Comparison of ENCODE assay signal across 1 fruit fly cellular context in genomic region chr3R:4952571-4952929, dm6.
A peak's percentile ranks its signal among the peaks of the same experiment; 100 is the strongest.
TF ChIP-seq lines count a peak whose summit lies in the region.

Ubc6 (minus strand) TSS chr3R:4952682.

TF ChIP-seq in whole organism, embryonic, 481 proteins besides CTCF, POLR2A, EP300 and RAD21 (continued from another document and continues in another):
- TF ChIP-seq Hr51 (GFP tag; optimal IDR thresholded peaks at IDR 0.05; lab: Kevin White, UChicago): peak; percentile 43 to 73
- peak; percentile 88 for TF ChIP-seq Elba2 (GFP tag; optimal IDR thresholded peaks at IDR 0.05; lab: Kevin White, UChicago)
- TF ChIP-seq tx (GFP tag; optimal IDR thresholded peaks at IDR 0.05; lab: Kevin White, UChicago): peak; percentile 71
- TF ChIP-seq NfI (GFP tag; optimal IDR thresholded peaks at IDR 0.05; lab: Kevin White, UChicago): peak; percentile 45
- no peak for TF ChIP-seq CG15011 (GFP tag; optimal IDR thresholded peaks at IDR 0.05; lab: Kevin White, UChicago)
- peak; percentile 69 for TF ChIP-seq CoRest (tag; optimal IDR thresholded peaks at IDR 0.05; lab: Kevin White, UChicago)
- no peak for TF ChIP-seq lmd (GFP tag; IDR thresholded peaks at IDR 0.05; lab: Robert Waterston, UW)
- TF ChIP-seq her (GFP tag; optimal IDR thresholded peaks at IDR 0.05; lab: Kevin White, UChicago): peak; percentile 100
- TF ChIP-seq Sry-δ (GFP tag; optimal IDR thresholded peaks at IDR 0.05; lab: Kevin White, UChicago): peak; percentile 100
- TF ChIP-seq Ravus (GFP tag; IDR thresholded peaks at IDR 0.05; lab: Robert Waterston, UW): no peak
- peak; percentile 69 for TF ChIP-seq CG2712 (tag; optimal IDR thresholded peaks at IDR 0.05; lab: Kevin White, UChicago)
- TF ChIP-seq CG1529 (GFP tag; optimal IDR thresholded peaks at IDR 0.05; lab: Kevin White, UChicago): no peak
- TF ChIP-seq CG11456 (GFP tag; IDR thresholded peaks at IDR 0.05; lab: Robert Waterston, UW): no peak
- TF ChIP-seq CG17328 (GFP tag; IDR thresholded peaks at IDR 0.05; lab: Robert Waterston, UW): no peak
- no peak for TF ChIP-seq CG4360 (GFP tag; IDR thresholded peaks at IDR 0.05; lab: Robert Waterston, UW)
- TF ChIP-seq slou (GFP tag; optimal IDR thresholded peaks at IDR 0.05; lab: Kevin White, UChicago): peak; percentile 40
- TF ChIP-seq CG5180 (GFP tag; optimal IDR thresholded peaks at IDR 0.05; lab: Kevin White, UChicago): no peak
- peak; percentile 67 for TF ChIP-seq Max (GFP tag; optimal IDR thresholded peaks at IDR 0.05; lab: Kevin White, UChicago)
- TF ChIP-seq CG10274 (GFP tag; optimal IDR thresholded peaks at IDR 0.05; lab: Kevin White, UChicago): no peak
- peak; percentile 1 for TF ChIP-seq CG2202 (tag; optimal IDR thresholded peaks at IDR 0.05; lab: Kevin White, UChicago)
- no peak for TF ChIP-seq bbx (GFP tag; IDR thresholded peaks at IDR 0.05; lab: Robert Waterston, UW; ENCODE audit: partially characterized antibody)
- peak; percentile 63 for TF ChIP-seq Camta (GFP tag; optimal IDR thresholded peaks at IDR 0.05; lab: Kevin White, UChicago)
- TF ChIP-seq CG3407 (GFP tag; optimal IDR thresholded peaks at IDR 0.05; lab: Kevin White, UChicago): peak; percentile 19
- TF ChIP-seq mirr (GFP tag; optimal IDR thresholded peaks at IDR 0.05; lab: Kevin White, UChicago): peak; percentile 24
- TF ChIP-seq dmrt99B (tag; optimal IDR thresholded peaks at IDR 0.05; lab: Kevin White, UChicago): peak; percentile 40
- no peak for TF ChIP-seq otp (GFP tag; IDR thresholded peaks at IDR 0.05; lab: Robert Waterston, UW)
- TF ChIP-seq gcm (GFP tag; optimal IDR thresholded peaks at IDR 0.05; lab: Kevin White, UChicago): no peak
- no peak for TF ChIP-seq Hr39 (optimal IDR thresholded peaks at IDR 0.05; lab: Kevin White, UChicago)
- no peak for TF ChIP-seq so (GFP tag; IDR thresholded peaks at IDR 0.05; lab: Robert Waterston, UW)
- TF ChIP-seq B-H2 (GFP tag; optimal IDR thresholded peaks at IDR 0.05; lab: Kevin White, UChicago): peak; percentile 64
- no peak for TF ChIP-seq CG7372 (GFP tag; IDR thresholded peaks at IDR 0.05; lab: Robert Waterston, UW)
- no peak for TF ChIP-seq Adf1 (GFP tag; IDR thresholded peaks at IDR 0.05; lab: Robert Waterston, UW)
- no peak for TF ChIP-seq sna (GFP tag; IDR thresholded peaks at IDR 0.05; lab: Robert Waterston, UW; ENCODE audit: partially characterized antibody)
- TF ChIP-seq Hey (tag; optimal IDR thresholded peaks at IDR 0.05; lab: Kevin White, UChicago): peak; percentile 11
- TF ChIP-seq CG9817 (tag; optimal IDR thresholded peaks at IDR 0.05; lab: Kevin White, UChicago): peak; percentile 52
- peak; percentile 76 for TF ChIP-seq Hsf (GFP tag; optimal IDR thresholded peaks at IDR 0.05; lab: Kevin White, UChicago)
- TF ChIP-seq Poxn (GFP tag; IDR thresholded peaks at IDR 0.05; lab: Robert Waterston, UW): no peak
- no peak for TF ChIP-seq CG14014 (GFP tag; IDR thresholded peaks at IDR 0.05; lab: Robert Waterston, UW)
- no peak for TF ChIP-seq CG13296 (GFP tag; optimal IDR thresholded peaks at IDR 0.05; lab: Kevin White, UChicago)
- TF ChIP-seq CG30403 (GFP tag; optimal IDR thresholded peaks at IDR 0.05; lab: Kevin White, UChicago): peak; percentile 79
- TF ChIP-seq CG6813 (GFP tag; optimal IDR thresholded peaks at IDR 0.05; lab: Kevin White, UChicago): no peak
- no peak for TF ChIP-seq stc (GFP tag; IDR thresholded peaks at IDR 0.05; lab: Robert Waterston, UW)
- TF ChIP-seq eve (GFP tag; optimal IDR thresholded peaks at IDR 0.05; lab: Kevin White, UChicago): no peak
- TF ChIP-seq nom (GFP tag; optimal IDR thresholded peaks at IDR 0.05; lab: Kevin White, UChicago): no peak
- TF ChIP-seq Jarid2 (GFP tag; optimal IDR thresholded peaks at IDR 0.05; lab: Kevin White, UChicago): peak; percentile 53
- peak; percentile 59 for TF ChIP-seq CG18599 (GFP tag; optimal IDR thresholded peaks at IDR 0.05; lab: Kevin White, UChicago)
- TF ChIP-seq ftz-f1 (GFP tag; optimal IDR thresholded peaks at IDR 0.05; lab: Kevin White, UChicago): peak; percentile 79
- no peak for TF ChIP-seq kah (GFP tag; optimal IDR thresholded peaks at IDR 0.05; lab: Kevin White, UChicago)
- no peak for TF ChIP-seq ara (GFP tag; IDR thresholded peaks at IDR 0.05; lab: Robert Waterston, UW)
- TF ChIP-seq CG11560 (tag; IDR thresholded peaks at IDR 0.05; lab: Robert Waterston, UW): no peak
- TF ChIP-seq CG15514 (GFP tag; optimal IDR thresholded peaks at IDR 0.05; lab: Kevin White, UChicago): peak; percentile 88
- TF ChIP-seq CG15601 (tag; optimal IDR thresholded peaks at IDR 0.05; lab: Kevin White, UChicago): peak; percentile 63
- peak; percentile 85 for TF ChIP-seq CG14710 (tag; optimal IDR thresholded peaks at IDR 0.05; lab: Kevin White, UChicago)
- no peak for TF ChIP-seq CkIIα-i1 (GFP tag; IDR thresholded peaks at IDR 0.05; lab: Robert Waterston, UW)
- TF ChIP-seq CG4707 (GFP tag; optimal IDR thresholded peaks at IDR 0.05; lab: Kevin White, UChicago): no peak
- TF ChIP-seq crol (GFP tag; IDR thresholded peaks at IDR 0.05; lab: Robert Waterston, UW): no peak
- peak; percentile 90 for TF ChIP-seq onecut (GFP tag; IDR thresholded peaks at IDR 0.05; lab: Robert Waterston, UW)
- peak; percentile 83 for TF ChIP-seq jumu (GFP tag; optimal IDR thresholded peaks at IDR 0.05; lab: Kevin White, UChicago)
- peak; percentile 63 for TF ChIP-seq ash1 (GFP tag; optimal IDR thresholded peaks at IDR 0.05; lab: Kevin White, UChicago)
- peak; percentile 31 for TF ChIP-seq Deaf1 (tag; optimal IDR thresholded peaks at IDR 0.05; lab: Kevin White, UChicago)
- TF ChIP-seq fru (optimal IDR thresholded peaks at IDR 0.05; lab: Kevin White, UChicago): no peak
- TF ChIP-seq CG3995 (GFP tag; optimal IDR thresholded peaks at IDR 0.05; lab: Kevin White, UChicago): peak; percentile 49
- TF ChIP-seq ac (GFP tag; optimal IDR thresholded peaks at IDR 0.05; lab: Kevin White, UChicago): no peak
- no peak for TF ChIP-seq MTF-1 (GFP tag; optimal IDR thresholded peaks at IDR 0.05; lab: Kevin White, UChicago; ENCODE audit: borderline replicate concordance)
- peak; percentile 47 for TF ChIP-seq emc (GFP tag; optimal IDR thresholded peaks at IDR 0.05; lab: Kevin White, UChicago)
- TF ChIP-seq jigr1 (GFP tag; IDR thresholded peaks at IDR 0.05; lab: Robert Waterston, UW): no peak
- no peak for TF ChIP-seq Gsc (GFP tag; IDR thresholded peaks at IDR 0.05; lab: Robert Waterston, UW)
- no peak for TF ChIP-seq ato (GFP tag; IDR thresholded peaks at IDR 0.05; lab: Robert Waterston, UW; ENCODE audit: partially characterized antibody)
- no peak for TF ChIP-seq CG11696 (GFP tag; IDR thresholded peaks at IDR 0.05; lab: Robert Waterston, UW)
- no peak for TF ChIP-seq ssp (GFP tag; IDR thresholded peaks at IDR 0.05; lab: Robert Waterston, UW)
- peak; percentile 96 for TF ChIP-seq HmgD (GFP tag; optimal IDR thresholded peaks at IDR 0.05; lab: Kevin White, UChicago)
- TF ChIP-seq Blimp-1 (GFP tag; optimal IDR thresholded peaks at IDR 0.05; lab: Kevin White, UChicago): peak; percentile 47
- TF ChIP-seq bsh (GFP tag; optimal IDR thresholded peaks at IDR 0.05; lab: Kevin White, UChicago): peak in 1 of 2 experiments; percentile 53
- no peak for TF ChIP-seq slbo (GFP tag; IDR thresholded peaks at IDR 0.05; lab: Robert Waterston, UW)
- peak; percentile 64 for TF ChIP-seq gsb-n (tag; optimal IDR thresholded peaks at IDR 0.05; lab: Kevin White, UChicago)
- TF ChIP-seq CG43689 (GFP tag; IDR thresholded peaks at IDR 0.05; lab: Robert Waterston, UW): no peak
- peak; percentile 48 for TF ChIP-seq CG7839 (tag; optimal IDR thresholded peaks at IDR 0.05; lab: Kevin White, UChicago)
- TF ChIP-seq Kr (GFP tag; optimal IDR thresholded peaks at IDR 0.05; lab: Kevin White, UChicago): no peak
- peak; percentile 76 for TF ChIP-seq shn (GFP tag; optimal IDR thresholded peaks at IDR 0.05; lab: Kevin White, UChicago)
- TF ChIP-seq ATbp (GFP tag; optimal IDR thresholded peaks at IDR 0.05; lab: Kevin White, UChicago): peak; percentile 9
- TF ChIP-seq tap (tag; optimal IDR thresholded peaks at IDR 0.05; lab: Kevin White, UChicago): no peak
- TF ChIP-seq CG2875 (GFP tag; optimal IDR thresholded peaks at IDR 0.05; lab: Kevin White, UChicago): peak; percentile 52
- peak; percentile 47 for TF ChIP-seq NC2α (GFP tag; optimal IDR thresholded peaks at IDR 0.05; lab: Kevin White, UChicago)
- TF ChIP-seq CG18764 (GFP tag; optimal IDR thresholded peaks at IDR 0.05; lab: Kevin White, UChicago): peak; percentile 59
- peak; percentile 63 for TF ChIP-seq CG8924 (tag; optimal IDR thresholded peaks at IDR 0.05; lab: Kevin White, UChicago)
- no peak for TF ChIP-seq Xrp1 (GFP tag; IDR thresholded peaks at IDR 0.05; lab: Robert Waterston, UW)
- no peak for TF ChIP-seq Eip74EF (GFP tag; optimal IDR thresholded peaks at IDR 0.05; lab: Kevin White, UChicago)
- no peak for TF ChIP-seq E2f1 (GFP tag; IDR thresholded peaks at IDR 0.05; lab: Robert Waterston, UW)
- no peak for TF ChIP-seq CG8281 (tag; optimal IDR thresholded peaks at IDR 0.05; lab: Kevin White, UChicago)
- peak; percentile 30 for TF ChIP-seq twi (tag; optimal IDR thresholded peaks at IDR 0.05; lab: Kevin White, UChicago)
- peak; percentile 94 for TF ChIP-seq CG1603 (tag; optimal IDR thresholded peaks at IDR 0.05; lab: Kevin White, UChicago)
- TF ChIP-seq MESR4 (GFP tag; optimal IDR thresholded peaks at IDR 0.05; lab: Kevin White, UChicago): no peak
- TF ChIP-seq en (GFP tag; optimal IDR thresholded peaks at IDR 0.05; lab: Kevin White, UChicago): peak; percentile 21
- peak; percentile 49 for TF ChIP-seq CG7987 (GFP tag; optimal IDR thresholded peaks at IDR 0.05; lab: Kevin White, UChicago)
- no peak for TF ChIP-seq Sox102F (GFP tag; optimal IDR thresholded peaks at IDR 0.05; lab: Kevin White, UChicago)
- peak; percentile 64 for TF ChIP-seq gem (tag; optimal IDR thresholded peaks at IDR 0.05; lab: Kevin White, UChicago)
- no peak for TF ChIP-seq CG4730 (GFP tag; IDR thresholded peaks at IDR 0.05; lab: Robert Waterston, UW)
- TF ChIP-seq Neu2 (GFP tag; optimal IDR thresholded peaks at IDR 0.05; lab: Kevin White, UChicago; ENCODE audit: borderline replicate concordance): no peak
- no peak for TF ChIP-seq GATAe (GFP tag; conservative IDR thresholded peaks at IDR 0.05; lab: Robert Waterston, UW)
- TF ChIP-seq crc (GFP tag; optimal IDR thresholded peaks at IDR 0.05; lab: Kevin White, UChicago): no peak
- TF ChIP-seq Vsx1 (GFP tag; optimal IDR thresholded peaks at IDR 0.05; lab: Kevin White, UChicago): no peak
- TF ChIP-seq CG12769 (tag; optimal IDR thresholded peaks at IDR 0.05; lab: Kevin White, UChicago): peak; percentile 75
- peak; percentile 86 for TF ChIP-seq zfh2 (GFP tag; optimal IDR thresholded peaks at IDR 0.05; lab: Kevin White, UChicago)
- no peak for TF ChIP-seq wor (GFP tag; IDR thresholded peaks at IDR 0.05; lab: Robert Waterston, UW)
- TF ChIP-seq ems (GFP tag; optimal IDR thresholded peaks at IDR 0.05; lab: Kevin White, UChicago): peak; percentile 70
- peak; percentile 79 for TF ChIP-seq CG6272 (GFP tag; IDR thresholded peaks at IDR 0.05; lab: Robert Waterston, UW)
- TF ChIP-seq CG9932 (GFP tag; IDR thresholded peaks at IDR 0.05; lab: Robert Waterston, UW): no peak
- TF ChIP-seq hth (optimal IDR thresholded peaks at IDR 0.05; lab: Kevin White, UChicago): no peak
- peak; percentile 6 for TF ChIP-seq cad (GFP tag; optimal IDR thresholded peaks at IDR 0.05; lab: Kevin White, UChicago)
- no peak for TF ChIP-seq CG16815 (GFP tag; optimal IDR thresholded peaks at IDR 0.05; lab: Kevin White, UChicago)
- TF ChIP-seq gsb (GFP tag; IDR thresholded peaks at IDR 0.05; lab: Robert Waterston, UW): no peak
- TF ChIP-seq unc-4 (GFP tag; IDR thresholded peaks at IDR 0.05; lab: Robert Waterston, UW; ENCODE audit: partially characterized antibody): no peak
- TF ChIP-seq CG1792 (GFP tag; optimal IDR thresholded peaks at IDR 0.05; lab: Kevin White, UChicago): peak; percentile 38
- no peak for TF ChIP-seq wdn (GFP tag; IDR thresholded peaks at IDR 0.05; lab: Robert Waterston, UW)
- TF ChIP-seq CG30020 (tag; optimal IDR thresholded peaks at IDR 0.05; lab: Kevin White, UChicago): peak; percentile 73
- TF ChIP-seq repo (GFP tag; optimal IDR thresholded peaks at IDR 0.05; lab: Kevin White, UChicago): peak; percentile 57
- peak; percentile 65 for TF ChIP-seq pb (GFP tag; optimal IDR thresholded peaks at IDR 0.05; lab: Kevin White, UChicago)
- TF ChIP-seq Mad (GFP tag; optimal IDR thresholded peaks at IDR 0.05; lab: Kevin White, UChicago): peak; percentile 83
- no peak for TF ChIP-seq CG1024 (GFP tag; IDR thresholded peaks at IDR 0.05; lab: Robert Waterston, UW)
- no peak for TF ChIP-seq amos (GFP tag; IDR thresholded peaks at IDR 0.05; lab: Robert Waterston, UW; ENCODE audit: partially characterized antibody)
- TF ChIP-seq aop (GFP tag; IDR thresholded peaks at IDR 0.05; lab: Robert Waterston, UW): no peak
- peak; percentile 42 for TF ChIP-seq Nf-YC (tag; optimal IDR thresholded peaks at IDR 0.05; lab: Kevin White, UChicago)
- no peak for TF ChIP-seq HLHmδ (GFP tag; optimal IDR thresholded peaks at IDR 0.05; lab: Kevin White, UChicago)
- TF ChIP-seq corto (GFP tag; optimal IDR thresholded peaks at IDR 0.05; lab: Kevin White, UChicago): no peak
- TF ChIP-seq vfl (GFP tag; optimal IDR thresholded peaks at IDR 0.05; lab: Kevin White, UChicago): peak; percentile 76
- peak; percentile 83 for TF ChIP-seq pho (GFP tag; optimal IDR thresholded peaks at IDR 0.05; lab: Kevin White, UChicago)
- peak; percentile 19 for TF ChIP-seq disco-r (GFP tag; optimal IDR thresholded peaks at IDR 0.05; lab: Kevin White, UChicago)
- TF ChIP-seq usp (GFP tag; optimal IDR thresholded peaks at IDR 0.05; lab: Kevin White, UChicago): no peak
- no peak for TF ChIP-seq CG1233 (GFP tag; optimal IDR thresholded peaks at IDR 0.05; lab: Kevin White, UChicago)
- peak; percentile 9 for TF ChIP-seq CG7556 (GFP tag; optimal IDR thresholded peaks at IDR 0.05; lab: Kevin White, UChicago)
- no peak for TF ChIP-seq Opbp (GFP tag; IDR thresholded peaks at IDR 0.05; lab: Robert Waterston, UW; ENCODE audit: partially characterized antibody)
- no peak for TF ChIP-seq croc (GFP tag; conservative IDR thresholded peaks at IDR 0.05; lab: Robert Waterston, UW)
- TF ChIP-seq CG14860 (GFP tag; IDR thresholded peaks at IDR 0.05; lab: Robert Waterston, UW; ENCODE audit: partially characterized antibody): no peak
- TF ChIP-seq CG9876 (GFP tag; optimal IDR thresholded peaks at IDR 0.05; lab: Kevin White, UChicago): peak; percentile 76
- TF ChIP-seq CG18262 (tag; optimal IDR thresholded peaks at IDR 0.05; lab: Kevin White, UChicago): peak; percentile 41
- peak; percentile 69 for TF ChIP-seq fu2 (GFP tag; optimal IDR thresholded peaks at IDR 0.05; lab: Kevin White, UChicago)
